Fruit fly (Drosophila melanogaster) whole organism, embryonic: ENCODE measurements around the gene lectin-24Db.

ENCODE experiments used
- CG1603 ChIP-seq: fragments of 200-800 bp; sonication (Bioruptor generic); optimal IDR thresholded peaks from 2 replicates; lab custom pipeline; 2019; ENCODE audit warnings: missing biosample characterization, mild to moderate bottlenecking, missing genetic modification characterization, moderate library complexity
- Lhr ChIP-seq: fragments of 200-800 bp; sonication (Bioruptor generic); optimal IDR thresholded peaks from 3 replicates; lab custom pipeline; 2017; ENCODE audit warnings: mild to moderate bottlenecking, missing biosample characterization, missing genetic modification reagents, missing genetic modification characterization
- Spps ChIP-seq: fragments of 200-800 bp; sonication (Bioruptor generic); optimal IDR thresholded peaks from 2 replicates; lab custom pipeline; 2018; ENCODE audit warnings: missing biosample characterization, mild to moderate bottlenecking, missing genetic modification characterization
- mam ChIP-seq: fragments of 200-800 bp; sonication (Bioruptor generic); optimal IDR thresholded peaks from 3 replicates; lab custom pipeline; 2016; ENCODE audit warnings: missing biosample characterization, missing genetic modification characterization

- TF ChIP-seq Spps (tag; lab: Kevin White, UChicago) (no peak), Lhr (GFP tag; lab: Kevin White, UChicago) (no peak), CG1603 (tag; lab: Kevin White, UChicago) (no peak), mam (no peak)
These were observed 8.5 kb upstream of the lectin-24Db start for dm6 chr2L:4179386-4179785.
